Worm (Caenorhabditis elegans): ENCODE data around the gene ZK813.6.

DNA sequence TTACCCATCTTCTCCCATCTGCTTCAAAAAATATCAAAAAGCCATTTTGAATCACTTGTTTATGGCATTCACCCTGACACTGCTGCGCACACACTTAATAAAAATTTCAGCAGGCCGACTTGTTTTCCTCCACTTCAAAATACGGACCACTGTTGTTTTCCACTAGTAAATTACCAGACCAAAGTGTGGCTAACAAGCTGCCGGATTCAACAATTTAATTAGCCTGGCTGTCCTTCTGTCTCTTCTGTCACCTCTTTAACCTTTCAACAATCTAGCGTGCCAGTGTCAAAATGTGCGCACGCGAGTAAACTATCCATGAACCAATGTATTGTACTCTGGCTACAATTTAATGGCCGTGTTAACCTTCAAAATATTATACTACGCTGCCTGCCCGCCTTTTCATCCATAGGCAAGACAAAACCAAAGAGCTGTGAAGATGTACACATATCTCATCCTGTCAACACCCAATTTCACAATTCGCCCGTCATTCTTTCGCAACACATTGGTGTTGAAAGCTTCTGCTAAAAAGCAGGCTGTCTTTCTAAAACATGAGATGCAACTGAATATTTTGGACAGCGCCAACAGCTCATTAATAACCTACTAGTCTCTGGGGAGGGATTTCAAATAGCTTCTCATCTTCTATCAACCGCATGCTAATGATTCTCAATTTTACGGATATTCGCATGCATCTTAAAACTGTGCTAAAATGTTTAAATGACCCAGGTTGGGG is 39.9 kb downstream of the ZK813.6 start:
- TF ChIP-seq mdt-29 (GFP tag; IDR thresholded peaks at IDR 0.05) (no peak), nhr-11 (tag; optimal IDR thresholded peaks at IDR 0.05) (no peak), mxl-2 (GFP tag; conservative IDR thresholded peaks at IDR 0.05) (no peak), ZK546.5 (tag; optimal IDR thresholded peaks at IDR 0.05) (no peak)
